Fruit fly (Drosophila melanogaster): ENCODE results near the gene Smr.

The Smr gene

dm6 chrX:12735478-12736428 lies 6.7 kb downstream of the Smr start (continued):
- peak; percentile 96 for TF ChIP-seq Hr3 (GFP tag; optimal IDR thresholded peaks at IDR 0.05)
- peak; percentile 60 for TF ChIP-seq H2.0 (GFP tag; IDR thresholded peaks at IDR 0.05)
- no peak; the same call in none of the 2 replicates for TF ChIP-seq ap (GFP tag; IDR thresholded peaks at IDR 0.05)
- TF ChIP-seq Hmr (GFP tag; optimal IDR thresholded peaks at IDR 0.05), result peak; percentile 96
- peak; percentile 95 for TF ChIP-seq CG9437 (GFP tag; optimal IDR thresholded peaks at IDR 0.05)
- peak; percentile 94 for TF ChIP-seq HLH54F (GFP tag; optimal IDR thresholded peaks at IDR 0.05)
- peak; percentile 92 for TF ChIP-seq CG8388 (GFP tag; optimal IDR thresholded peaks at IDR 0.05)
- TF ChIP-seq cas (GFP tag; IDR thresholded peaks at IDR 0.05), result 0 out of 2 replicates have a peak, but pooled peaks have one; percentile 5
- peak; percentile 85 for TF ChIP-seq gcm (GFP tag; optimal IDR thresholded peaks at IDR 0.05)
- TF ChIP-seq CG8944 (GFP tag; optimal IDR thresholded peaks at IDR 0.05), result peak; percentile 88
- peak; percentile 92 for TF ChIP-seq mam (GFP tag; optimal IDR thresholded peaks at IDR 0.05)
- no peak for TF ChIP-seq zf30C (GFP tag; optimal IDR thresholded peaks at IDR 0.05)
- peak; percentile 92 for TF ChIP-seq CG10654 (GFP tag; optimal IDR thresholded peaks at IDR 0.05)
- TF ChIP-seq tup (GFP tag; optimal IDR thresholded peaks at IDR 0.05), result peak; percentile 70
- TF ChIP-seq CG10209 (GFP tag; optimal IDR thresholded peaks at IDR 0.05), result peak; percentile 90
- TF ChIP-seq chif (GFP tag; optimal IDR thresholded peaks at IDR 0.05), result peak; percentile 88 to 93
- TF ChIP-seq CG2129 (GFP tag; IDR thresholded peaks at IDR 0.05; ENCODE audit: partially characterized antibody), result no peak
- peak; percentile 93 for TF ChIP-seq CG30431 (GFP tag; optimal IDR thresholded peaks at IDR 0.05)
- peak; percentile 81 for TF ChIP-seq CG6254 (GFP tag; optimal IDR thresholded peaks at IDR 0.05)
- TF ChIP-seq Mes4 (GFP tag; optimal IDR thresholded peaks at IDR 0.05), result peak; percentile 89
- peak; percentile 83 for TF ChIP-seq CG3847 (GFP tag; IDR thresholded peaks at IDR 0.05)
- peak; percentile 76 for TF ChIP-seq HLH3B (GFP tag; IDR thresholded peaks at IDR 0.05)
- no peak for TF ChIP-seq gce (GFP tag; IDR thresholded peaks at IDR 0.05)
- TF ChIP-seq Meics (GFP tag; optimal IDR thresholded peaks at IDR 0.05), result peak; percentile 97
- TF ChIP-seq CG10431 (GFP tag; optimal IDR thresholded peaks at IDR 0.05), result peak; percentile 76
- TF ChIP-seq Antp (GFP tag; optimal IDR thresholded peaks at IDR 0.05), result peak; percentile 86
- TF ChIP-seq phol (tag; optimal IDR thresholded peaks at IDR 0.05), result peak; percentile 96
- TF ChIP-seq CG13287 (GFP tag; IDR thresholded peaks at IDR 0.05; ENCODE audit: partially characterized antibody), result no peak
- peak; percentile 86 for TF ChIP-seq twi (tag; optimal IDR thresholded peaks at IDR 0.05)
- TF ChIP-seq CG4820 (GFP tag; optimal IDR thresholded peaks at IDR 0.05), result peak; percentile 95
- peak; percentile 23 for TF ChIP-seq CG8478 (optimal IDR thresholded peaks at IDR 0.05)
- peak; percentile 94 for TF ChIP-seq NfI (GFP tag; optimal IDR thresholded peaks at IDR 0.05)
- 0 out of 2 replicates have a peak, but pooled peaks have one; percentile 43 for TF ChIP-seq peb (GFP tag; IDR thresholded peaks at IDR 0.05)
- peak; percentile 22 for TF ChIP-seq CG9797 (GFP tag; optimal IDR thresholded peaks at IDR 0.05)
- TF ChIP-seq HLHmδ (GFP tag; optimal IDR thresholded peaks at IDR 0.05), result no peak
- TF ChIP-seq CG17186 (GFP tag; optimal IDR thresholded peaks at IDR 0.05), result peak; percentile 80
- TF ChIP-seq CG30403 (GFP tag; optimal IDR thresholded peaks at IDR 0.05), result peak; percentile 97
- TF ChIP-seq gt (GFP tag; IDR thresholded peaks at IDR 0.05), result no peak; the same call in 1 of the 2 replicates
- TF ChIP-seq dmrt11E (tag; optimal IDR thresholded peaks at IDR 0.05), result peak; percentile 95
- TF ChIP-seq Xbp1 (GFP tag; optimal IDR thresholded peaks at IDR 0.05), result peak; percentile 94
- TF ChIP-seq CG10274 (GFP tag; optimal IDR thresholded peaks at IDR 0.05), result peak; percentile 91
- peak; percentile 85 for TF ChIP-seq Gug (GFP tag; IDR thresholded peaks at IDR 0.05)
- TF ChIP-seq zen2 (GFP tag; IDR thresholded peaks at IDR 0.05; ENCODE audit: partially characterized antibody), result no peak
- TF ChIP-seq CG2120 (GFP tag; optimal IDR thresholded peaks at IDR 0.05), result peak; percentile 96
- TF ChIP-seq CG9727 (GFP tag; optimal IDR thresholded peaks at IDR 0.05), result peak; percentile 99
- TF ChIP-seq MBD-R2 (GFP tag; IDR thresholded peaks at IDR 0.05), result peak; percentile 57
- TF ChIP-seq tx (GFP tag; optimal IDR thresholded peaks at IDR 0.05), result peak; percentile 86
- peak; percentile 76; the same call in 1 of the 2 replicates for TF ChIP-seq Nf-YA (GFP tag; IDR thresholded peaks at IDR 0.05)
